Worm (Caenorhabditis elegans) whole organism, late embryonic: Measurements from ENCODE around the gene W03D2.9.

Source experiments
- C08G9.2 ChIP-seq: sonication (generic microtip); optimal IDR thresholded peaks from 2 replicates; lab custom pipeline; 2016; ENCODE audit warnings: mild to moderate bottlenecking, missing genetic modification characterization, moderate library complexity, missing compliant biosample characterization
- K02D7.2 ChIP-seq: sonication (generic microtip); optimal IDR thresholded peaks from 2 replicates; lab custom pipeline; 2017; ENCODE audit warnings: mild to moderate bottlenecking, missing genetic modification characterization, missing compliant biosample characterization
- T23F11.4 ChIP-seq: fragments of 200-800 bp; sonication (Bioruptor generic); optimal IDR thresholded peaks from 2 replicates; lab custom pipeline; 2018; ENCODE audit warnings: mild to moderate bottlenecking, missing genetic modification characterization, missing compliant biosample characterization
- ahr-1 ChIP-seq: sonication (generic microtip); optimal IDR thresholded peaks from 2 replicates; lab custom pipeline; 2016; ENCODE audit warnings: missing genetic modification characterization, missing compliant biosample characterization
- ceh-2 ChIP-seq: sonication (generic microtip); optimal IDR thresholded peaks from 2 replicates; lab custom pipeline; 2016; ENCODE audit warnings: missing genotype, missing genetic modification characterization, missing compliant biosample characterization
- ceh-22 ChIP-seq: sonication (generic microtip); optimal IDR thresholded peaks from 2 replicates; lab custom pipeline; 2017; ENCODE audit warnings: missing biosample characterization, missing genetic modification characterization
- ceh-31 ChIP-seq: sonication (generic microtip); optimal IDR thresholded peaks from 2 replicates; lab custom pipeline; 2016; ENCODE audit warnings: missing genetic modification characterization, missing compliant biosample characterization
- ceh-34 ChIP-seq: sonication (generic microtip); optimal IDR thresholded peaks from 2 replicates; lab custom pipeline; 2016; ENCODE audit warnings: mild to moderate bottlenecking, missing genetic modification characterization, missing compliant biosample characterization
- ceh-45 ChIP-seq: fragments of 200-800 bp; sonication (Bioruptor generic); IDR thresholded peaks from 2 replicates; pipeline ENCODE4 v1.3.6; 2022; ENCODE audit warnings: missing genetic modification reagents, missing genetic modification characterization, missing compliant biosample characterization
- ceh-48 ChIP-seq: sonication (generic microtip); optimal IDR thresholded peaks from 2 replicates; lab custom pipeline; 2016; ENCODE audit warnings: missing genetic modification characterization, inconsistent platforms, missing compliant biosample characterization
- ceh-6 ChIP-seq: fragments of 200-800 bp; sonication (Bioruptor generic); optimal IDR thresholded peaks from 2 replicates; lab custom pipeline; 2018; ENCODE audit warnings: mild to moderate bottlenecking, missing genetic modification characterization, missing compliant biosample characterization
- ceh-9 ChIP-seq: sonication (generic microtip); optimal IDR thresholded peaks from 2 replicates; lab custom pipeline; 2016; ENCODE audit warnings: mild to moderate bottlenecking, missing genetic modification characterization, inconsistent platforms, missing compliant biosample characterization
- dve-1 ChIP-seq: sonication (generic microtip); optimal IDR thresholded peaks from 2 replicates; lab custom pipeline; 2017; ENCODE audit warnings: antibody characterized with exemption, mild to moderate bottlenecking, missing genetic modification characterization, missing compliant biosample characterization
- elt-4 ChIP-seq: sonication (generic microtip); optimal IDR thresholded peaks from 2 replicates; lab custom pipeline; 2016; ENCODE audit warnings: missing genetic modification characterization, missing compliant biosample characterization
- ets-4 ChIP-seq: sonication (generic microtip); optimal IDR thresholded peaks from 2 replicates; lab custom pipeline; 2016; ENCODE audit warnings: missing genetic modification characterization, missing compliant biosample characterization
- fkh-6 ChIP-seq: sonication (generic microtip); optimal IDR thresholded peaks from 2 replicates; lab custom pipeline; 2016; ENCODE audit warnings: missing genetic modification characterization, missing compliant biosample characterization
- hlh-13 ChIP-seq: fragments of 200-800 bp; sonication (Bioruptor generic); optimal IDR thresholded peaks from 2 replicates; lab custom pipeline; 2018; ENCODE audit warnings: mild to moderate bottlenecking, missing genetic modification characterization, missing compliant biosample characterization
- hlh-30 ChIP-seq: sonication (generic microtip); optimal IDR thresholded peaks from 2 replicates; lab custom pipeline; 2017; ENCODE audit warnings: antibody characterized with exemption, missing genetic modification characterization, missing compliant biosample characterization; ENCODE audit not compliant: insufficient read depth
- hlh-6 ChIP-seq: sonication (generic microtip); optimal IDR thresholded peaks from 2 replicates; lab custom pipeline; 2016; ENCODE audit warnings: missing genotype, missing genetic modification characterization, missing compliant biosample characterization
- hlh-8 ChIP-seq: sonication (generic microtip); optimal IDR thresholded peaks from 2 replicates; lab custom pipeline; 2016; ENCODE audit warnings: missing genotype, missing genetic modification characterization, missing compliant biosample characterization
- nfya-1 ChIP-seq: sonication (generic microtip); optimal IDR thresholded peaks from 2 replicates; lab custom pipeline; 2017; ENCODE audit warnings: missing genetic modification characterization, mild to moderate bottlenecking, missing compliant biosample characterization, antibody characterized with exemption, moderate library complexity
- nhr-11 ChIP-seq: fragments of 150-350 bp; optimal IDR thresholded peaks from 2 replicates; lab custom pipeline; 2014; ENCODE audit warnings: missing biosample characterization, missing genetic modification characterization
- pat-9 ChIP-seq: fragments of 200-800 bp; sonication (Bioruptor generic); optimal IDR thresholded peaks from 2 replicates; lab custom pipeline; 2018; ENCODE audit warnings: mild to moderate bottlenecking, missing genetic modification characterization, moderate library complexity, missing compliant biosample characterization
- pax-1 ChIP-seq: fragments of 150-350 bp; optimal IDR thresholded peaks from 2 replicates; lab custom pipeline; 2014; ENCODE audit warnings: missing biosample characterization, missing genetic modification characterization
- pha-2 ChIP-seq: sonication (generic microtip); optimal IDR thresholded peaks from 2 replicates; lab custom pipeline; 2017; ENCODE audit warnings: mild to moderate bottlenecking, missing genetic modification characterization, missing compliant biosample characterization
- pha-4 ChIP-seq: fragments of 150-350 bp; optimal IDR thresholded peaks from 2 replicates; lab custom pipeline; 2018; ENCODE audit warnings: missing biosample characterization, missing genetic modification reagents, missing genetic modification characterization
- ref-2 ChIP-seq: sonication (generic microtip); optimal IDR thresholded peaks from 2 replicates; lab custom pipeline; 2016; ENCODE audit warnings: missing genetic modification characterization, missing compliant biosample characterization
- sdc-2 ChIP-seq: sonication (generic microtip); optimal IDR thresholded peaks from 2 replicates; lab custom pipeline; 2016; ENCODE audit warnings: missing genotype, missing genetic modification characterization, missing compliant biosample characterization
- sox-2 ChIP-seq: fragments of 200-800 bp; sonication (Bioruptor generic); IDR thresholded peaks from 2 replicates; pipeline ENCODE4 v1.3.6; 2022; ENCODE audit warnings: missing genetic modification reagents, missing genetic modification characterization, missing compliant biosample characterization
- syd-9 ChIP-seq: sonication (generic microtip); optimal IDR thresholded peaks from 2 replicates; lab custom pipeline; 2016; ENCODE audit warnings: mild to moderate bottlenecking, missing genetic modification characterization, moderate library complexity, missing compliant biosample characterization
- tbx-2 ChIP-seq: sonication (generic microtip); optimal IDR thresholded peaks from 2 replicates; lab custom pipeline; 2016; ENCODE audit warnings: missing genetic modification characterization, missing compliant biosample characterization
- tbx-7 ChIP-seq: sonication (generic microtip); optimal IDR thresholded peaks from 2 replicates; lab custom pipeline; 2016; ENCODE audit warnings: missing genotype, missing genetic modification characterization, missing compliant biosample characterization
- unc-3 ChIP-seq, 2 experiments: fragments of 200-800 bp in 1 of 2; sonication (Bioruptor generic) in 1 of 2; sonication (generic microtip) in 1 of 2; conservative IDR thresholded peaks in 1 of 2; optimal IDR thresholded peaks in 1 of 2; 2 replicates each; pipeline versions ENCODE4 v1.3.6 to Lab custom; 2016 to 2022; ENCODE audit warnings: missing compliant biosample characterization in 2 of 2, missing genetic modification characterization in 2 of 2, missing genetic modification reagents in 1 of 2
- unc-86 ChIP-seq: sonication (generic microtip); optimal IDR thresholded peaks from 2 replicates; lab custom pipeline; 2016; ENCODE audit warnings: missing genetic modification characterization, missing compliant biosample characterization
- zip-5 ChIP-seq: sonication (generic microtip); optimal IDR thresholded peaks from 2 replicates; lab custom pipeline; 2016; ENCODE audit warnings: missing genetic modification characterization, missing compliant biosample characterization
- ztf-16 ChIP-seq: sonication (generic microtip); optimal IDR thresholded peaks from 2 replicates; lab custom pipeline; 2017; ENCODE audit warnings: missing genetic modification characterization, missing compliant biosample characterization

W03D2.9 gene

DNA sequence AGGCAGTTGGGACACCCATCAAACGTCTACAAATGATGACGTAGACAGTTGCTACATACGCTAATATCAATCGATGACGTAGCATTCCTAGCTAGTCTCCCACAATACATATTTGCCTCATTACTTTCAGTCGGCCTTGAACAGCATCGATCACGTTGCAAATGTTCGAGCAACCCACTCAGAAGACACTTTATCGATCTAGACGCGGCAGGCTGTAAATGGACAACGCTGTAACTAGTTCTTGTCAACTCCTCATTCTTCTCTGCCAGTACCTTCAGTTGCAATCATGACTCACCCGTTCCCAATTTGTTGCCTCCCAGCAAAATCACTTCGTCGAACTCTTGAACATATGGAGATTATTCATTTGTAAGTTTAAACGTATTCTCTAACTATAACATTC lies 2.5 kb downstream of the W03D2.9 start, which contains the start of gene pqn-75:
Gene pqn-75 (plus strand): TSS at position 301 of the 400 bp plus-strand sequence.
- TF ChIP-seq pha-2 (no peak), hlh-30 (no peak)

DNA sequence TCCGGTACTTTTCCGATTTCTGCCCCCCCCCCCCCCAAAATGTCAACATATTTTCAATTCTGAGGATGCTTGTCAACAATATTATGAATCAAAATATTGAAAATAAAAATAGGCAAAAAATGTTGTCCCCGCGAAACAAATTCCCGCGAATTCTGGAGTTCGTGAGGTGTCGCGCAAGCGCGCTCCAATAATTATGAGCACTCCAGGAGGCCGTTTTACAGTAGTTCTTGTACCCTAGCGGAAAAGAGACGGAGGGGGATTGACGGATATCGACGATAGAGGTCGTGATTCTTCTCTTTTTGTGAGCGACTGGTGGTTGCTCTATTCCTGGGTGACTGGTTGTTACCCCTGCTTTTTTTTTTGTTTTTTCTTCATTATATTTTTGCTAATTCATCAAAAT lies 3.7 kb downstream of the W03D2.9 start:
- TF ChIP-seq C08G9.2 (tag; lab: Kevin White, UChicago) (peak; percentile 7), tbx-7 (tag; lab: Kevin White, UChicago) (no peak), ceh-2 (tag; lab: Kevin White, UChicago) (peak; percentile 44), tbx-2 (tag; lab: Kevin White, UChicago) (peak; percentile 58), ceh-6 (GFP tag; lab: Kevin White, UChicago) (no peak), ceh-31 (peak; percentile 55), ref-2 (tag; lab: Kevin White, UChicago) (peak; percentile 59), zip-5 (peak; percentile 2)

DNA sequence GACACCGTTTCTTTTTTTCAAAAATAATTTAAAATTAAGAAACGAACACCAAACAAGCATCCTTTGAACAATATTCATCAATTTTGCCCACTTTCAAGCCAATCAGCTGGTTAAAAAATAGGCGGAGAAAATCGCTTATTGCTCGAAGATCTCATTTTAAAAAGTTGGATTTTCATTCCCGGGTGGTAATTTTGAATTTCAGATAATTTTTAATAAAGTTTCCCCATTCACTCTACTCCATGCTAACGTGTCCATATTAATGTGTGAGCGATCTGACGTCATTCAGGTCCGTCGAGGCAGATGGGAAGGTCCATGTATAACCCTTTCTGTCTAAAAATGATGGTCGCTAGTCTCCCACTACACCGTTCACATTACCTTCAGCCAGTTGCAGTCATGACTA lies 6.0 kb downstream of the W03D2.9 start, which contains the start of gene fbxb-55:
Gene fbxb-55 (plus strand): TSS at position 301 of the 400 bp plus-strand sequence.
- TF ChIP-seq dve-1 (tag; lab: Kevin White, UChicago), result no peak
- no peak for TF ChIP-seq hlh-6 (tag; lab: Kevin White, UChicago)
- no peak for TF ChIP-seq ahr-1 (tag; lab: Kevin White, UChicago)
- no peak for TF ChIP-seq hlh-13
- no peak for TF ChIP-seq ztf-16 (tag; lab: Kevin White, UChicago)

DNA sequence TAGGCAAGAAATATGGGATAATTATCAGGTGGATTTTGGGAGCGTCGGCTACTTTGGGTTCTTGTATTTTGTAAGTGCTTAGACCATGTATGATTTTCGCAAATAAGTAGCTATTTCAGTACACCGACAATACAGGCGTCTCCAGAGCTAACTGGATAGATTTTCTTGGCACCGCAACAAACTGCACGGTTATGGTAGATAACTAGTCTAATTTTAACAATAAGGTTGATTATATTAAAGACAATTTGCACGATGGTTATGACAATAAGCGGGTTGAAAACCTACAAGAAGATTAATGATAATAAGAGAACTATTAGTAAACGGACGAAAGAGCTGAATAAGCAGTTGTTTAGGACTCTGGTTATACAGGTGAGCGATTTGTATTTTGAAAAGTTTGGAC lies 7.2 kb downstream of the W03D2.9 start:
- TF ChIP-seq ceh-9 (no peak), ceh-45 (GFP tag; lab: Robert Waterston, UW) (no peak), T23F11.4 (GFP tag; lab: Kevin White, UChicago) (no peak), ceh-22 (tag; lab: Kevin White, UChicago) (no peak), unc-86 (no peak), sox-2 (GFP tag; lab: Robert Waterston, UW) (no peak), hlh-8 (no peak), pat-9 (no peak), pha-4 (tag; lab: Kevin White, UChicago) (no peak), sdc-2 (no peak), elt-4 (tag; lab: Kevin White, UChicago) (no peak), ztf-16 (tag; lab: Kevin White, UChicago) (no peak), K02D7.2 (tag; lab: Kevin White, UChicago) (no peak)

DNA sequence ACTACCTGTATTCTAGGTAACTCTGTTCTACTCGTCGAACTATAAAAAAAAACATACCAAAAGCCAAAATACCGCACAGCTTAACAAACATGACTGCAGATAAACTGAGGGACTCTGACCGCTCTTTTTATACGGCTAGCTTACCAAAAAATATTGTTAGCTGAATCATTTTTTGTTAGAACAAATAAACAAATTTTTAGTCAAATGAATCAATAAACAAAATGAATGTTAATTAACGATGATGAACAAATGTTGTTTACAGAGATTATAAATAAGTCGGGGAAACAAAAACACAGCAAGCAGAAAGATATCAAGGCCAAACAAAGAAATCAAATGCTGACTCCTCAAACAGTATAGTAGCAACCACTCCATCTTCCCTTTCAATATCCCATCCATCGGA lies 10.9 kb downstream of the W03D2.9 start, which contains the start of gene ilys-6:
Gene ilys-6 (minus strand): TSS at position 101 of the 400 bp plus-strand sequence.
- TF ChIP-seq hlh-30 (no peak), pax-1 (no peak), ets-4 (tag; lab: Kevin White, UChicago) (no peak), T23F11.4 (GFP tag; lab: Kevin White, UChicago) (no peak), nhr-11 (tag; lab: Kevin White, UChicago) (no peak), ceh-48 (tag; lab: Kevin White, UChicago) (no peak), unc-3 (GFP tag; conservative IDR thresholded peaks at IDR 0.05; lab: Robert Waterston, UW) (no peak), unc-3 (tag; optimal IDR thresholded peaks at IDR 0.05; lab: Kevin White, UChicago) (no peak), syd-9 (tag; lab: Kevin White, UChicago) (no peak), elt-4 (tag; lab: Kevin White, UChicago) (no peak), ceh-34 (tag; lab: Kevin White, UChicago) (no peak), nfya-1 (no peak), fkh-6 (no peak)
- TF ChIP-seq, all 69 proteins: peak for 0
